Fruit fly (Drosophila melanogaster) whole organism, prepupa: ENCODE results near the gene CG3168.

ENCODE experiments used
- Blimp-1 ChIP-seq: fragments of 200-800 bp; sonication (Bioruptor generic); optimal IDR thresholded peaks from 3 replicates; lab custom pipeline; 2017; ENCODE audit warnings: missing biosample characterization, missing genetic modification characterization, mild to moderate bottlenecking, moderate library complexity, missing genetic modification reagents
- CG10631 ChIP-seq: fragments of 200-800 bp; sonication (Bioruptor generic); optimal IDR thresholded peaks from 2 replicates; lab custom pipeline; 2016; ENCODE audit warnings: missing biosample characterization, missing genetic modification characterization
- CG10669 ChIP-seq: fragments of 200-800 bp; sonication (Bioruptor generic); optimal IDR thresholded peaks from 3 replicates; lab custom pipeline; 2018; ENCODE audit warnings: missing biosample characterization, mild to moderate bottlenecking, missing genetic modification characterization, moderate library complexity
- CG11294 ChIP-seq: fragments of 200-800 bp; sonication (Bioruptor generic); IDR thresholded peaks from 2 replicates; pipeline ENCODE4 v1.3.6; 2022; ENCODE audit warnings: missing biosample characterization, missing genetic modification characterization
- CG11762 ChIP-seq: fragments of 200-800 bp; sonication (Bioruptor generic); optimal IDR thresholded peaks from 3 replicates; lab custom pipeline; 2016; ENCODE audit warnings: missing biosample characterization, missing genetic modification characterization; ENCODE audit not compliant: insufficient read depth
- CG15336 ChIP-seq: fragments of 200-800 bp; sonication (Bioruptor generic); IDR thresholded peaks from 2 replicates; pipeline ENCODE4 v1.3.6; 2022; ENCODE audit warnings: missing biosample characterization, missing genetic modification characterization
- CG1621 ChIP-seq: fragments of 200-800 bp; sonication (Bioruptor generic); optimal IDR thresholded peaks from 3 replicates; lab custom pipeline; 2018; ENCODE audit warnings: missing biosample characterization, mild to moderate bottlenecking, missing genetic modification characterization
- CG16779 ChIP-seq: fragments of 200-800 bp; sonication (Bioruptor generic); optimal IDR thresholded peaks from 3 replicates; lab custom pipeline; 2017; ENCODE audit warnings: missing biosample characterization, mild to moderate bottlenecking, missing genetic modification characterization
- CG3032 ChIP-seq: fragments of 200-800 bp; optimal IDR thresholded peaks from 2 replicates; lab custom pipeline; 2019; ENCODE audit warnings: missing biosample characterization, mild to moderate bottlenecking, missing genetic modification characterization, moderate library complexity
- CG31627 ChIP-seq: fragments of 200-800 bp; sonication (Bioruptor generic); optimal IDR thresholded peaks from 3 replicates; lab custom pipeline; 2016; ENCODE audit warnings: missing biosample characterization, missing genetic modification characterization
- CG32006 ChIP-seq: fragments of 200-800 bp; sonication (Bioruptor generic); optimal IDR thresholded peaks from 3 replicates; lab custom pipeline; 2017; ENCODE audit warnings: missing biosample characterization, mild to moderate bottlenecking, missing genetic modification characterization
- CG34406 ChIP-seq: fragments of 200-800 bp; sonication (Bioruptor generic); optimal IDR thresholded peaks from 3 replicates; lab custom pipeline; 2016; ENCODE audit warnings: missing biosample characterization, missing genetic modification characterization
- CG3919 ChIP-seq: fragments of 200-800 bp; sonication (Bioruptor generic); optimal IDR thresholded peaks from 3 replicates; lab custom pipeline; 2016; ENCODE audit warnings: missing biosample characterization, missing genetic modification characterization
- CG4318 ChIP-seq: fragments of 200-800 bp; sonication (Bioruptor generic); optimal IDR thresholded peaks from 3 replicates; lab custom pipeline; 2017; ENCODE audit warnings: missing biosample characterization, mild to moderate bottlenecking, missing genetic modification characterization
- CG6163 ChIP-seq: fragments of 200-800 bp; sonication (Bioruptor generic); IDR thresholded peaks from 3 replicates; pipeline ENCODE4 v1.3.6; 2022; ENCODE audit warnings: missing biosample characterization, missing genetic modification characterization
- CG6276 ChIP-seq: fragments of 200-800 bp; sonication (Bioruptor generic); optimal IDR thresholded peaks from 2 replicates; lab custom pipeline; 2017; ENCODE audit warnings: missing biosample characterization, mild to moderate bottlenecking, missing genetic modification characterization
- CG6792 ChIP-seq: fragments of 200-800 bp; sonication (Bioruptor generic); optimal IDR thresholded peaks from 3 replicates; lab custom pipeline; 2016; ENCODE audit warnings: missing biosample characterization, missing genetic modification characterization
- CG6854 ChIP-seq: fragments of 200-800 bp; sonication (Bioruptor generic); optimal IDR thresholded peaks from 2 replicates; lab custom pipeline; 2017; ENCODE audit warnings: missing biosample characterization, mild to moderate bottlenecking, missing genetic modification characterization
- CG7368 ChIP-seq: fragments of 200-800 bp; sonication (Bioruptor generic); optimal IDR thresholded peaks from 3 replicates; lab custom pipeline; 2016; ENCODE audit warnings: missing biosample characterization, missing genetic modification characterization
- CG8119 ChIP-seq: fragments of 200-800 bp; sonication (Bioruptor generic); IDR thresholded peaks from 3 replicates; pipeline ENCODE4 v1.3.6; 2022; ENCODE audit warnings: missing biosample characterization, missing genetic modification characterization
- CG8319 ChIP-seq: fragments of 200-800 bp; sonication (Bioruptor generic); optimal IDR thresholded peaks from 3 replicates; lab custom pipeline; 2016; ENCODE audit warnings: missing biosample characterization, missing genetic modification characterization
- CG8632 ChIP-seq: fragments of 200-800 bp; sonication (Bioruptor generic); optimal IDR thresholded peaks from 3 replicates; lab custom pipeline; 2016; ENCODE audit warnings: missing biosample characterization, missing genetic modification characterization
- CG9139 ChIP-seq: fragments of 200-800 bp; sonication (Bioruptor generic); optimal IDR thresholded peaks from 3 replicates; lab custom pipeline; 2017; ENCODE audit warnings: missing biosample characterization, mild to moderate bottlenecking, missing genetic modification characterization
- Eip75B ChIP-seq: fragments of 200-800 bp; sonication (Bioruptor generic); optimal IDR thresholded peaks from 3 replicates; lab custom pipeline; 2016; ENCODE audit warnings: missing biosample characterization, missing genetic modification characterization
- Eip78C ChIP-seq: fragments of 200-800 bp; sonication (Bioruptor generic); peaks from one replicate; lab custom pipeline; 2016; ENCODE audit warnings: missing biosample characterization, missing genetic modification characterization
- Eip93F ChIP-seq: fragments of 200-800 bp; sonication (Bioruptor generic); optimal IDR thresholded peaks from 2 replicates; lab custom pipeline; 2016; ENCODE audit warnings: missing biosample characterization, mild to moderate bottlenecking, missing genetic modification characterization
- Ets21C ChIP-seq: fragments of 200-800 bp; sonication (Bioruptor generic); optimal IDR thresholded peaks from 3 replicates; lab custom pipeline; 2016; ENCODE audit warnings: missing biosample characterization, missing genetic modification characterization
- Hr38 ChIP-seq: sonication (Bioruptor generic); optimal IDR thresholded peaks from 2 replicates; lab custom pipeline; 2016; ENCODE audit warnings: missing biosample characterization, missing genetic modification characterization
- Hr39 ChIP-seq: fragments of 200-800 bp; sonication (Bioruptor generic); optimal IDR thresholded peaks from 2 replicates; lab custom pipeline; 2016; ENCODE audit warnings: missing biosample characterization, missing genetic modification characterization
- Hr4 ChIP-seq: fragments of 200-800 bp; sonication (Bioruptor generic); optimal IDR thresholded peaks from 3 replicates; lab custom pipeline; 2016; ENCODE audit warnings: missing biosample characterization, missing genetic modification characterization
- Lpt ChIP-seq: fragments of 200-800 bp; sonication (Bioruptor generic); optimal IDR thresholded peaks from 3 replicates; lab custom pipeline; 2016; ENCODE audit warnings: missing biosample characterization, missing genetic modification characterization
- Met ChIP-seq: fragments of 200-800 bp; sonication (Bioruptor generic); optimal IDR thresholded peaks from 3 replicates; lab custom pipeline; 2016; ENCODE audit warnings: missing biosample characterization, missing genetic modification characterization
- Smox ChIP-seq: fragments of 200-800 bp; sonication (Bioruptor generic); optimal IDR thresholded peaks from 3 replicates; lab custom pipeline; 2016; ENCODE audit warnings: missing biosample characterization, missing genetic modification characterization
- Sox102F ChIP-seq: fragments of 200-800 bp; sonication (Bioruptor generic); optimal IDR thresholded peaks from 2 replicates; lab custom pipeline; 2016; ENCODE audit warnings: missing biosample characterization, mild to moderate bottlenecking, missing genetic modification characterization
- Sox15 ChIP-seq: fragments of 200-800 bp; sonication (Bioruptor generic); optimal IDR thresholded peaks from 3 replicates; lab custom pipeline; 2016; ENCODE audit warnings: missing biosample characterization, missing genetic modification characterization
- achi ChIP-seq: fragments of 200-800 bp; sonication (Bioruptor generic); optimal IDR thresholded peaks from 3 replicates; lab custom pipeline; 2016; ENCODE audit warnings: missing biosample characterization, missing genetic modification characterization
- acj6 ChIP-seq: fragments of 200-800 bp; sonication (Bioruptor generic); optimal IDR thresholded peaks from 3 replicates; lab custom pipeline; 2016; ENCODE audit warnings: missing biosample characterization, missing genetic modification characterization
- cyc ChIP-seq: fragments of 200-800 bp; sonication (Bioruptor generic); optimal IDR thresholded peaks from 3 replicates; lab custom pipeline; 2016; ENCODE audit warnings: missing biosample characterization, missing genetic modification characterization
- dac ChIP-seq: fragments of 200-800 bp; sonication (Bioruptor generic); optimal IDR thresholded peaks from 2 replicates; lab custom pipeline; 2017; ENCODE audit warnings: missing biosample characterization, mild to moderate bottlenecking, missing genetic modification characterization
- dsx ChIP-seq: fragments of 200-800 bp; optimal IDR thresholded peaks from 3 replicates; lab custom pipeline; 2019; ENCODE audit warnings: missing biosample characterization, mild to moderate bottlenecking, missing genetic modification characterization, moderate library complexity; ENCODE audit not compliant: poor library complexity, severe bottlenecking
- esn ChIP-seq: fragments of 200-800 bp; sonication (Bioruptor generic); optimal IDR thresholded peaks from 2 replicates; lab custom pipeline; 2016; ENCODE audit warnings: missing biosample characterization, mild to moderate bottlenecking, missing genetic modification characterization, moderate library complexity
- fd59A ChIP-seq: fragments of 200-800 bp; sonication (Bioruptor generic); optimal IDR thresholded peaks from 2 replicates; lab custom pipeline; 2017; ENCODE audit warnings: missing biosample characterization, mild to moderate bottlenecking, missing genetic modification characterization, missing genetic modification reagents
- fd85E ChIP-seq: fragments of 200-800 bp; sonication (Bioruptor generic); optimal IDR thresholded peaks from 3 replicates; lab custom pipeline; 2016; ENCODE audit warnings: missing biosample characterization, missing genetic modification characterization
- fkh ChIP-seq: fragments of 200-800 bp; sonication (Bioruptor generic); optimal IDR thresholded peaks from 3 replicates; lab custom pipeline; 2017; ENCODE audit warnings: missing biosample characterization, mild to moderate bottlenecking, missing genetic modification characterization, moderate library complexity
- lz ChIP-seq: fragments of 200-800 bp; sonication (Bioruptor generic); optimal IDR thresholded peaks from 3 replicates; lab custom pipeline; 2016; ENCODE audit warnings: missing biosample characterization, missing genetic modification characterization
- net ChIP-seq: fragments of 200-800 bp; sonication (Bioruptor generic); optimal IDR thresholded peaks from 3 replicates; lab custom pipeline; 2016; ENCODE audit warnings: missing biosample characterization, missing genetic modification characterization
- pdm3 ChIP-seq: fragments of 200-800 bp; sonication (Bioruptor generic); optimal IDR thresholded peaks from 3 replicates; lab custom pipeline; 2016; ENCODE audit warnings: missing biosample characterization, missing genetic modification characterization
- salr ChIP-seq, 2 experiments: fragments of 200-800 bp; sonication (Bioruptor generic); optimal IDR thresholded peaks; 3 replicates each; lab custom pipeline; 2016 to 2018; ENCODE audit warnings: missing biosample characterization in 2 of 2, missing genetic modification characterization in 2 of 2, mild to moderate bottlenecking in 1 of 2
- spab ChIP-seq: fragments of 200-800 bp; sonication (Bioruptor generic); optimal IDR thresholded peaks from 2 replicates; lab custom pipeline; 2017; ENCODE audit warnings: missing biosample characterization, mild to moderate bottlenecking, missing genetic modification characterization, missing genetic modification reagents
- svp ChIP-seq: fragments of 200-800 bp; sonication (Bioruptor generic); peaks from one replicate; lab custom pipeline; 2016; ENCODE audit warnings: missing biosample characterization, missing genetic modification characterization
- topi ChIP-seq: fragments of 200-800 bp; sonication (Bioruptor generic); optimal IDR thresholded peaks from 3 replicates; lab custom pipeline; 2016; ENCODE audit warnings: missing biosample characterization, missing genetic modification characterization
- vri ChIP-seq: fragments of 200-800 bp; sonication (Bioruptor generic); optimal IDR thresholded peaks from 3 replicates; lab custom pipeline; 2016; ENCODE audit warnings: missing biosample characterization, mild to moderate bottlenecking, missing genetic modification characterization

Gene CG3168

dm6 chrX:6696467-6696866, 43.3 kb downstream of the CG3168 start:
- TF ChIP-seq Hr39 (GFP tag; lab: Kevin White, UChicago) = peak; percentile 73
- TF ChIP-seq Sox15 (GFP tag; lab: Kevin White, UChicago) = peak; percentile 50
- peak; percentile 76 for TF ChIP-seq CG32006 (GFP tag; lab: Kevin White, UChicago)
- peak; percentile 44 for TF ChIP-seq Eip93F (GFP tag; lab: Kevin White, UChicago)
- TF ChIP-seq CG31627 (GFP tag; lab: Kevin White, UChicago) = peak; percentile 72
- TF ChIP-seq CG6276 (GFP tag; lab: Kevin White, UChicago) = peak; percentile 72
- TF ChIP-seq CG9139 (GFP tag; lab: Kevin White, UChicago) = peak; percentile 61
- peak; percentile 71 for TF ChIP-seq CG10669
- peak; percentile 82 for TF ChIP-seq topi (GFP tag; lab: Kevin White, UChicago)
- peak; percentile 95 for TF ChIP-seq Eip78C
- TF ChIP-seq Hr38 (GFP tag; lab: Kevin White, UChicago) = no peak
- peak; percentile 69 for TF ChIP-seq cyc (GFP tag; lab: Kevin White, UChicago)
- peak; percentile 85 for TF ChIP-seq Sox102F
- TF ChIP-seq CG8632 (GFP tag; lab: Kevin White, UChicago) = peak; percentile 79
- peak; percentile 87 for TF ChIP-seq svp
- TF ChIP-seq CG8319 (GFP tag; lab: Kevin White, UChicago) = peak; percentile 37
- TF ChIP-seq vri = peak; percentile 71
- no peak for TF ChIP-seq fkh (GFP tag; lab: Kevin White, UChicago)
- TF ChIP-seq CG6792 = peak; percentile 84
- peak; percentile 64 for TF ChIP-seq CG16779 (tag; lab: Kevin White, UChicago)
- TF ChIP-seq CG6854 (GFP tag; lab: Kevin White, UChicago) = peak; percentile 58
- peak; percentile 70 for TF ChIP-seq CG3032 (tag; lab: Kevin White, UChicago)
- TF ChIP-seq esn = peak; percentile 86
- TF ChIP-seq Ets21C (GFP tag; lab: Kevin White, UChicago) = peak; percentile 71
- TF ChIP-seq Met (GFP tag; lab: Kevin White, UChicago) = peak; percentile 86
- TF ChIP-seq spab (GFP tag; lab: Kevin White, UChicago) = peak; percentile 66
- peak; percentile 67 for TF ChIP-seq CG7368 (GFP tag; lab: Kevin White, UChicago)
- TF ChIP-seq CG6163 (GFP tag; lab: Robert Waterston, UW) = peak; percentile 82
- TF ChIP-seq CG34406 = peak; percentile 73
- TF ChIP-seq net (GFP tag; lab: Kevin White, UChicago) = peak; percentile 76
- peak; percentile 85 for TF ChIP-seq CG8119 (GFP tag; lab: Robert Waterston, UW)
- peak; percentile 76 for TF ChIP-seq Eip75B (GFP tag; lab: Kevin White, UChicago)
- peak; percentile 81 for TF ChIP-seq acj6 (GFP tag; lab: Kevin White, UChicago)
- peak; percentile 80 for TF ChIP-seq pdm3 (GFP tag; lab: Kevin White, UChicago)
- TF ChIP-seq CG4318 = no peak
- peak; percentile 77 for TF ChIP-seq CG3919 (GFP tag; lab: Kevin White, UChicago)
- peak; percentile 56 for TF ChIP-seq CG11762
- peak; percentile 70 for TF ChIP-seq CG10631 (GFP tag; lab: Kevin White, UChicago)
- peak; percentile 73 for TF ChIP-seq achi (GFP tag; lab: Kevin White, UChicago)
- TF ChIP-seq CG15336 (GFP tag; lab: Robert Waterston, UW) = peak; percentile 89
- TF ChIP-seq Blimp-1 (GFP tag; lab: Kevin White, UChicago) = no peak
- peak; percentile 68 for TF ChIP-seq fd59A (GFP tag; lab: Kevin White, UChicago)
- TF ChIP-seq Smox (GFP tag; lab: Kevin White, UChicago) = peak; percentile 82
- TF ChIP-seq Hr4 (GFP tag; lab: Kevin White, UChicago) = peak; percentile 68
- peak; percentile 14 for TF ChIP-seq fd85E (GFP tag; lab: Kevin White, UChicago)
- peak; percentile 51 for TF ChIP-seq dac (GFP tag; lab: Kevin White, UChicago)
- peak; percentile 68 for TF ChIP-seq dsx (GFP tag; lab: Kevin White, UChicago)
- TF ChIP-seq salr (GFP tag; optimal IDR thresholded peaks at IDR 0.05; lab: Kevin White, UChicago) = peak; percentile 25 to 33
- peak; percentile 64 for TF ChIP-seq Lpt
- peak; percentile 81 for TF ChIP-seq lz (GFP tag; lab: Kevin White, UChicago)
- peak; percentile 55 for TF ChIP-seq CG1621 (tag; lab: Kevin White, UChicago)
- peak; percentile 35; the same call in 1 of the 2 replicates for TF ChIP-seq CG11294 (GFP tag; lab: Robert Waterston, UW)
